Worm (Caenorhabditis elegans) whole organism, L1 larva: ENCODE results near the gene lap-2.

Experiments
- C16A3.4 ChIP-seq: fragments of 150-350 bp; optimal IDR thresholded peaks from 2 replicates; lab custom pipeline; 2014; ENCODE audit warnings: missing biosample characterization, missing genetic modification characterization
- ama-1 ChIP-seq: fragments of 150-350 bp; optimal IDR thresholded peaks from 2 replicates; lab custom pipeline; 2014
- blmp-1 ChIP-seq: fragments of 150-350 bp; optimal IDR thresholded peaks from 2 replicates; lab custom pipeline; 2014; ENCODE audit warnings: missing biosample characterization, missing genetic modification characterization
- ceh-63 ChIP-seq: fragments of 200-800 bp; sonication (Bioruptor generic); optimal IDR thresholded peaks from 2 replicates; lab custom pipeline; 2018; ENCODE audit warnings: mild to moderate bottlenecking, missing genetic modification characterization, missing compliant biosample characterization
- ceh-8 ChIP-seq: fragments of 200-800 bp; sonication (Bioruptor generic); optimal IDR thresholded peaks from 2 replicates; lab custom pipeline; 2018; ENCODE audit warnings: mild to moderate bottlenecking, missing genetic modification characterization, moderate library complexity, missing compliant biosample characterization
- dpl-1 ChIP-seq, 3 experiments: fragments of 150-350 bp in 2 of 3; sonication (generic microtip) in 1 of 3; optimal IDR thresholded peaks; 2 replicates each; lab custom pipeline; 2014 to 2017; ENCODE audit warnings: missing biosample characterization in 3 of 3, missing genetic modification characterization in 3 of 3, missing genetic modification reagents in 3 of 3
- efl-1 ChIP-seq, 4 experiments: fragments of 150-350 bp; optimal IDR thresholded peaks in 3 of 4; peaks in 1 of 4; 1 replicate in 1 of 4; 2 replicates in 3 of 4; lab custom pipeline; 2014; ENCODE audit warnings: missing biosample characterization in 2 of 4, missing genetic modification characterization in 2 of 4, missing genetic modification reagents in 2 of 4
- elt-2 ChIP-seq: sonication (generic microtip); optimal IDR thresholded peaks from 2 replicates; lab custom pipeline; 2016; ENCODE audit warnings: missing genetic modification characterization, mild to moderate bottlenecking, inconsistent platforms, missing compliant biosample characterization, missing genetic modification reagents
- elt-3 ChIP-seq, 6 experiments: fragments of 150-350 bp in 1 of 6; sonication (generic microtip); optimal IDR thresholded peaks; 2 replicates each; lab custom pipeline; 2017 to 2018; ENCODE audit warnings: missing biosample characterization in 6 of 6, missing genetic modification characterization in 6 of 6, inconsistent platforms in 1 of 6
- fkh-8 ChIP-seq: sonication (generic microtip); optimal IDR thresholded peaks from 2 replicates; lab custom pipeline; 2016; ENCODE audit warnings: mild to moderate bottlenecking, missing genetic modification characterization, missing compliant biosample characterization
- fos-1 ChIP-seq: fragments of 150-350 bp; optimal IDR thresholded peaks from 2 replicates; lab custom pipeline; 2014; ENCODE audit warnings: missing biosample characterization, missing genetic modification characterization
- hlh-17 ChIP-seq: fragments of 200-800 bp; sonication (Bioruptor generic); optimal IDR thresholded peaks from 2 replicates; lab custom pipeline; 2018; ENCODE audit warnings: missing genetic modification characterization, mild to moderate bottlenecking, missing compliant biosample characterization, moderate library complexity, borderline replicate concordance
- hlh-4 ChIP-seq: sonication (generic microtip); optimal IDR thresholded peaks from 2 replicates; lab custom pipeline; 2016; ENCODE audit warnings: mild to moderate bottlenecking, missing genetic modification characterization, missing compliant biosample characterization
- isw-1 ChIP-seq: fragments of 200-800 bp; sonication (Bioruptor generic); IDR thresholded peaks from 2 replicates; pipeline ENCODE4 v1.3.6; 2022; ENCODE audit warnings: missing genetic modification characterization, missing compliant biosample characterization
- jun-1 ChIP-seq: fragments of 150-350 bp; optimal IDR thresholded peaks from 2 replicates; lab custom pipeline; 2014; ENCODE audit warnings: missing biosample characterization, missing genetic modification reagents, missing genetic modification characterization
- lin-13 ChIP-seq: fragments of 150-350 bp; optimal IDR thresholded peaks from 2 replicates; lab custom pipeline; 2014; ENCODE audit warnings: missing biosample characterization, missing genetic modification reagents, missing genetic modification characterization
- lin-14 ChIP-seq: fragments of 200-800 bp; sonication (Bioruptor generic); optimal IDR thresholded peaks from 2 replicates; lab custom pipeline; 2018; ENCODE audit warnings: mild to moderate bottlenecking, missing genetic modification characterization, moderate library complexity, missing compliant biosample characterization
- lin-35 ChIP-seq, 2 experiments: fragments of 150-350 bp; optimal IDR thresholded peaks; 2 replicates each; lab custom pipeline; 2014; ENCODE audit warnings: missing biosample characterization in 2 of 2, missing genetic modification characterization in 2 of 2, missing genetic modification reagents in 2 of 2
- lsy-2 ChIP-seq, 2 experiments: fragments of 150-350 bp; optimal IDR thresholded peaks; 2 replicates each; lab custom pipeline; 2014; ENCODE audit warnings: missing biosample characterization in 2 of 2, missing genetic modification characterization in 2 of 2
- mef-2 ChIP-seq: fragments of 150-350 bp; optimal IDR thresholded peaks from 2 replicates; lab custom pipeline; 2014; ENCODE audit warnings: missing biosample characterization, missing genetic modification characterization
- nhr-19 ChIP-seq: fragments of 200-800 bp; sonication (Bioruptor generic); conservative IDR thresholded peaks from 2 replicates; pipeline ENCODE4 v1.3.6; 2022; ENCODE audit warnings: missing genetic modification characterization, missing compliant biosample characterization
- nhr-20 ChIP-seq: sonication (generic microtip); optimal IDR thresholded peaks from 2 replicates; lab custom pipeline; 2016; ENCODE audit warnings: mild to moderate bottlenecking, missing genetic modification characterization, missing compliant biosample characterization
- nhr-28 ChIP-seq: fragments of 150-350 bp; optimal IDR thresholded peaks from 2 replicates; lab custom pipeline; 2014; ENCODE audit warnings: missing biosample characterization, missing genetic modification characterization
- nhr-71 ChIP-seq: sonication (generic microtip); optimal IDR thresholded peaks from 2 replicates; lab custom pipeline; 2016; ENCODE audit warnings: mild to moderate bottlenecking, missing genetic modification characterization, moderate library complexity, missing compliant biosample characterization
- nhr-77 ChIP-seq: fragments of 150-350 bp; optimal IDR thresholded peaks from 2 replicates; lab custom pipeline; 2014; ENCODE audit warnings: missing biosample characterization, missing genetic modification characterization
- nhr-85 ChIP-seq: sonication (generic microtip); peaks from one replicate; lab custom pipeline; 2016; ENCODE audit warnings: missing genetic modification characterization, inconsistent platforms, missing compliant biosample characterization
- nhr-90 ChIP-seq: sonication (generic microtip); optimal IDR thresholded peaks from 2 replicates; lab custom pipeline; 2016; ENCODE audit warnings: mild to moderate bottlenecking, missing genetic modification characterization, missing compliant biosample characterization; ENCODE audit not compliant: poor library complexity
- pqm-1 ChIP-seq: sonication (generic microtip); optimal IDR thresholded peaks from 3 replicates; lab custom pipeline; 2017; ENCODE audit warnings: missing biosample characterization, missing genetic modification characterization
- snpc-4 ChIP-seq: fragments of 150-350 bp; optimal IDR thresholded peaks from 2 replicates; lab custom pipeline; 2014; ENCODE audit warnings: missing biosample characterization, missing genetic modification characterization
- sox-4 ChIP-seq: sonication (generic microtip); optimal IDR thresholded peaks from 2 replicates; lab custom pipeline; 2016; ENCODE audit warnings: missing genetic modification characterization, missing compliant biosample characterization
- sup-37 ChIP-seq: fragments of 200-800 bp; sonication (Bioruptor generic); optimal IDR thresholded peaks from 2 replicates; lab custom pipeline; 2018; ENCODE audit warnings: mild to moderate bottlenecking, missing genetic modification characterization, missing compliant biosample characterization
- tlp-1 ChIP-seq: fragments of 150-350 bp; optimal IDR thresholded peaks from 2 replicates; lab custom pipeline; 2014; ENCODE audit warnings: missing biosample characterization, missing genetic modification characterization
- unc-130 ChIP-seq: fragments of 150-350 bp; optimal IDR thresholded peaks from 2 replicates; lab custom pipeline; 2017; ENCODE audit warnings: missing biosample characterization, missing genetic modification characterization, inconsistent platforms
- unc-30 ChIP-seq: sonication (generic microtip); optimal IDR thresholded peaks from 2 replicates; lab custom pipeline; 2017; ENCODE audit warnings: missing biosample characterization, missing genetic modification characterization
- zag-1 ChIP-seq: fragments of 150-350 bp; optimal IDR thresholded peaks from 2 replicates; lab custom pipeline; 2014; ENCODE audit warnings: missing biosample characterization, missing genetic modification characterization
- ztf-4 ChIP-seq: fragments of 150-350 bp; optimal IDR thresholded peaks from 2 replicates; lab custom pipeline; 2014; ENCODE audit warnings: missing biosample characterization, missing genetic modification characterization

The lap-2 gene

ce11 chrV:13043195-13043762 lies at the start of gene lap-2:
Gene lap-2, plus strand, starts transcription at chrV:13043712.
- TF ChIP-seq unc-130 (tag; lab: Kevin White, UChicago): no peak
- TF ChIP-seq lin-14 (GFP tag; lab: Kevin White, UChicago): peak; percentile 41
- TF ChIP-seq nhr-85 (tag; lab: Kevin White, UChicago): peak; percentile 19
- TF ChIP-seq nhr-71 (tag; lab: Kevin White, UChicago): peak; percentile 54
- no peak for TF ChIP-seq hlh-17 (GFP tag; lab: Kevin White, UChicago)
- TF ChIP-seq dpl-1 (GFP tag; optimal IDR thresholded peaks at IDR 0.05; lab: Kevin White, UChicago): peak in 1 of 3 experiments; percentile 3
- no peak for TF ChIP-seq efl-1 (optimal IDR thresholded peaks at IDR 0.05; lab: Kevin White, UChicago)
- peak in 1 of 2 experiments; percentile 6 for TF ChIP-seq efl-1 (GFP tag; optimal IDR thresholded peaks at IDR 0.05 in 1 of 2; lab: Kevin White, UChicago)
- peak; percentile 29 for TF ChIP-seq nhr-20
- peak; percentile 21 for TF ChIP-seq pqm-1 (tag; lab: Kevin White, UChicago)
- TF ChIP-seq jun-1 (tag; lab: Kevin White, UChicago): peak; percentile 5
- 0 out of 2 replicates have a peak, but pooled peaks have one; percentile 13 for TF ChIP-seq nhr-19 (GFP tag; lab: Robert Waterston, UW)
- no peak for TF ChIP-seq sup-37 (GFP tag; lab: Kevin White, UChicago)
- TF ChIP-seq unc-30 (tag; lab: Kevin White, UChicago): no peak
- peak; percentile 91 for TF ChIP-seq elt-2
- peak in 1 of 2 experiments; percentile 39 for TF ChIP-seq lin-35 (GFP tag; optimal IDR thresholded peaks at IDR 0.05; lab: Kevin White, UChicago)
- TF ChIP-seq, all 84 proteins: peak for 11

- TF ChIP-seq blmp-1: peak; percentile 30
- no peak for TF ChIP-seq ceh-63 (GFP tag; lab: Kevin White, UChicago)
- peak in 1 of 6 experiments; percentile 29 for TF ChIP-seq elt-3 (tag; optimal IDR thresholded peaks at IDR 0.05; lab: Kevin White, UChicago)
Observed at ce11 chrV:12995269-12995668, 48.2 kb upstream of the lap-2 start, which contains the start of gene far-5. Gene far-5, plus strand, starts transcription at chrV:12995569.

- no peak for TF ChIP-seq zag-1 (tag; lab: Kevin White, UChicago)
- no peak for TF ChIP-seq snpc-4 (tag; lab: Kevin White, UChicago)
- TF ChIP-seq ama-1: no peak
- no peak for TF ChIP-seq nhr-77 (tag; lab: Kevin White, UChicago)
- TF ChIP-seq fos-1: no peak
- no peak for TF ChIP-seq mef-2 (tag; lab: Kevin White, UChicago)
- no peak for TF ChIP-seq nhr-20
- TF ChIP-seq nhr-28 (tag; lab: Kevin White, UChicago): no peak
- TF ChIP-seq sox-4 (tag; lab: Kevin White, UChicago): no peak
- no peak for TF ChIP-seq lsy-2 (tag; optimal IDR thresholded peaks at IDR 0.05; lab: Kevin White, UChicago)
- TF ChIP-seq lin-13 (GFP tag; lab: Kevin White, UChicago): no peak
- TF ChIP-seq isw-1: no peak
- no peak for TF ChIP-seq ztf-4 (tag; lab: Kevin White, UChicago)
- no peak for TF ChIP-seq unc-130 (tag; lab: Kevin White, UChicago)
- no peak for TF ChIP-seq fkh-8 (tag; lab: Kevin White, UChicago)
- no peak for TF ChIP-seq ceh-8 (GFP tag; lab: Kevin White, UChicago)
- TF ChIP-seq hlh-4: no peak
Observed at ce11 chrV:12997422-12997821, 46.1 kb upstream of the lap-2 start, which contains the start of gene far-3. Gene far-3, minus strand, starts transcription at chrV:12997522.

- TF ChIP-seq nhr-90: no peak
- no peak for TF ChIP-seq C16A3.4
- TF ChIP-seq isw-1: no peak
- no peak for TF ChIP-seq tlp-1 (tag; lab: Kevin White, UChicago)
- no peak for TF ChIP-seq fos-1
Observed at ce11 chrV:12999559-12999958, 44.0 kb upstream of the lap-2 start, which contains the start of gene far-4. Gene far-4, minus strand, starts transcription at chrV:12999659.
